Fruit fly (Drosophila melanogaster) whole organism, larva: ENCODE results near the gene CG34375.

Experiments
- noc ChIP-seq: fragments of 200-800 bp; sonication (Bioruptor generic); optimal IDR thresholded peaks from 3 replicates; lab custom pipeline; 2019; ENCODE audit warnings: missing biosample characterization, mild to moderate bottlenecking, missing genetic modification characterization, moderate library complexity

Gene CG34375

dm6 chr3R:23028506-23028905 lies 18.1 kb upstream of the CG34375 start:
- TF ChIP-seq noc (tag; lab: Kevin White, UChicago), result peak; percentile 13

- no peak for TF ChIP-seq noc (tag; lab: Kevin White, UChicago)
These were observed 17.1 kb upstream of the CG34375 start for dm6 chr3R:23027428-23027813.

dm6 chr3R:23026652-23027427 lies 16.5 kb upstream of the CG34375 start, which contains the start of gene lmd:
Gene lmd (minus strand): TSS chr3R:23026713.
- TF ChIP-seq noc (tag; lab: Kevin White, UChicago), result no peak

- TF ChIP-seq noc (tag; lab: Kevin White, UChicago), result no peak
These were observed 3.1 kb upstream of the CG34375 start for dm6 chr3R:23013482-23013881.

DNA sequence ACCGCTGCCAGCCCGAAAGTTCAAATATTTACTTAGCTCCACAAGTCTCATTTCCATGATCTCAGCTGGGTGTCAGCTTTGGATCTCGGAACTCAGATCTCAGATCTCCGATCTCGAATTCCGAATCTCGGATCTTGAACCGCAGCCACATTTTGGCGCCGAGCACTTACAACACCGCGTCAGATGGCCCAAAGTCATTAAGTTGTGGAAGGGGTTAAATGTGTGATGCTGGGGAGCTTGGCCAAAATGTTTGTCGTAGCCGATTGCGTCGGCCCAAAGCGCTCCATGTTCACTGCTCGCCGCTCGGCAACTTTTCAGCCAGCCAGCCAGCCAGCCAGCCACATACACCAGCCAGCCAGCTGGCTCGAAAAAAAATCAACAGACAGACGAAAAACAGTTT lies 1.7 kb upstream of the CG34375 start, which contains the start of gene CG6688:
Gene CG6688, plus strand, starts transcription at position 396 of the 400 bp plus-strand sequence.
- no peak for TF ChIP-seq noc (tag; lab: Kevin White, UChicago)

- TF ChIP-seq noc (tag; lab: Kevin White, UChicago), result no peak
These were observed 764 bp downstream of the CG34375 start for dm6 chr3R:23009480-23010115.

dm6 chr3R:23004161-23004560 lies 6.2 kb downstream of the CG34375 start:
- no peak for TF ChIP-seq noc (tag; lab: Kevin White, UChicago)

dm6 chr3R:22998623-22999179 lies 11.7 kb downstream of the CG34375 start:
- no peak for TF ChIP-seq noc (tag; lab: Kevin White, UChicago)

DNA sequence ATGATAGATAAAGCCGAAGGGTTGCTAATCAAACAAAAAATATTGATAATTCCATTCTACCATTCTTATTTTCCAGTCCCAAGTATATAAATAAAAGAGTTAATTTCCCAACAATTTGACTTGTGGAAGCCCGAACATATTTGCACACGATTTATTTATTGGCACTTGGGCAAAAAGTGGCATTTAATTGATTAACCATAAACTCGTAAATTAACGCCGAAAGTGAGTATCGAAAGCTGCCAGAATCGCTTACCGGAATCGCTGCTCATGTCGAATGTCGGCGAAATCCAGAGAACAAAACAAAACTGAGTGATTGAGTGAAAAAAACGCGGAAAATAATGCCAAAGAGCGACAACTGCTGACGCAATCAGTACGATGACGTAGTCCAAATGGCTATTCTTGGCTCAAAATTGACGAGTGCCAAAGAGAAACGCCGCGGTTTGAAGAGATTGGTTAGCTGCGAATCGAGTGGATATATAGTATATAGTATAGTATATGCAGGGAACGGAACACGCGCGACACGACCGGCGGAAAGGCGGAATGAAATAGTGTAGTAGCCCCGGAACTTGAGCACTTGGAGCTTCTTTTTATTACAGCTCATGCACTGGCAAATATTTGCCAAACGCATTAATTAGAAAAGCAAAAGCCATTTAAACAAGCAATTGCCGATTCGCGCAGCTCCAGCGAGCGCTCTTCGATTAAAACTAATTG lies 12.3 kb downstream of the CG34375 start, which contains the start of gene Nha2:
Gene Nha2, minus strand, starts transcription at position 617 of the 711 bp plus-strand sequence.
- peak; percentile 69 for TF ChIP-seq noc (tag; lab: Kevin White, UChicago)

- TF ChIP-seq noc (tag; lab: Kevin White, UChicago), result no peak
These were observed 21.4 kb downstream of the CG34375 start, which contains the start of gene Or94b for dm6 chr3R:22988995-22989394. Gene Or94b (plus strand): TSS chr3R:22989295.

DNA sequence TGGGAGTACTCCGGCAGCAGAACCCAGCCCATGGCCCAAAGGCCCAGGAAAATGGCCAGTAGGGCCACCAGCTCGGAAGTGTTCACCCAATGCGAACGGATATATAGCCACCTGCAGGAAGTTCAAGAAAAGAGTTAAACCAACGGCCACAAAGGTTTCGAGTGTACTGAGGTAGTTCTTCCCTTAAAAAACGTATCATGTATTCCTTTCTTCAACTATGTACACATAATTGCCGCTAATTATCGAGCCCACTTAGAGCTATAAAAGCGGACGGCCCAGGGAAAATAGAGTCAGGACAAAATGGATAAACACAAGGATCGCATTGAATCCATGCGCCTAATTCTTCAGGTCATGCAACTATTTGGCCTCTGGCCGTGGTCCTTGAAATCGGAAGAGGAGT lies 23.4 kb downstream of the CG34375 start, which contains the start of gene Or94a:
Gene Or94a, plus strand, starts transcription at position 301 of the 400 bp plus-strand sequence.
- TF ChIP-seq noc (tag; lab: Kevin White, UChicago), result no peak

DNA sequence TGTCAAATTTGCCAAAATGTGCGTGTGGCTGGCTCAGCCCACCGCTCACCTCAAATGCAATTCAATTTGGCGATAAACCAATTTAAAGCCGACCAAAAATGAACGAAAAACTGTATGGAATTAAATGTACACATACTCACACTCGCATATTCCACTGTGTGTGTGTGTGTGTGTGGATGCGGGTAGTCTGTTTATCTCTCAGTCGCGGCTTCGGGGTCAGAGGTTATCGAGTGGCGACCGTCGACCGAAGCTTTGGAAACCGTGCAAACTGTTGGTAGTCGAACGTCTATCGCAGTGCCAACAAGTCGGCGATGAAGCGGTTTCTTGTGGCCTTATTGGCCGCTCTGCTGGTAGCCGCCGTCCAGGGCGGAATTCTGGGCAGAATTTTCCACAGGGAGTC lies 33.4 kb downstream of the CG34375 start, which contains the start of gene Gbp3:
Gene Gbp3, plus strand, starts transcription at position 274 of the 400 bp plus-strand sequence.
- TF ChIP-seq noc (tag; lab: Kevin White, UChicago), result no peak

DNA sequence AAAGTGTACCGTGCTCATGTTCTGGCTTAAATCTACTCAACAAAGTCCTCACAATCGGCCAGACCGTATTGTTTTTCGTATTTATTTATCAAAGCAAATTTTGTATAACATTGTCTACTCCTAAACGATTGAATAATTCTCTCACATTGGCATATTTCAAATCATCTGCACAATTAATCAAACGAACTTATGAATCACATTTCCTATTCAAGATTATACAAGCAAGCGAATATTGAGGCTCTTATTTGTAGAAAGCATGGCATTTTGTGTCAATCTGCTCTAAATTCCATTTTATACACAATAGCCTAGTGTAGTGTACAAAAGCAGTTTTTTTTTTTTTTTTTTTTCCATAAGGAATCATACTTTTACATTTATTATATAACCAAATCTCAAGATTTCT lies 44.4 kb downstream of the CG34375 start, which contains the start of gene Tpl94D:
Gene Tpl94D, plus strand, starts transcription at position 301 of the 400 bp plus-strand sequence.
- no peak for TF ChIP-seq noc (tag; lab: Kevin White, UChicago)

dm6 chr3R:22965220-22965619 lies 45.1 kb downstream of the CG34375 start:
- no peak for TF ChIP-seq noc (tag; lab: Kevin White, UChicago)
